Worm (Caenorhabditis elegans): ENCODE measurements around the gene ptr-6.

ce11 chrII:5285029-5285428 is 38.4 kb upstream of the ptr-6 start, which contains the start of gene gur-5:
- TF ChIP-seq unc-62 (GFP tag; optimal IDR thresholded peaks at IDR 0.05) (no peak), blmp-1 (tag; optimal IDR thresholded peaks at IDR 0.05) (no peak), pha-4 (tag; optimal IDR thresholded peaks at IDR 0.05) (no peak), nhr-12 (tag; optimal IDR thresholded peaks at IDR 0.05) (no peak), elt-3 (tag; optimal IDR thresholded peaks at IDR 0.05) (no peak), snpc-4 (tag; optimal IDR thresholded peaks at IDR 0.05) (no peak), nhr-76 (tag; optimal IDR thresholded peaks at IDR 0.05) (no peak), bed-3 (GFP tag; optimal IDR thresholded peaks at IDR 0.05) (no peak), unc-120 (tag; optimal IDR thresholded peaks at IDR 0.05; ENCODE audit: poor library complexity, severe bottlenecking) (no peak), lin-13 (tag; optimal IDR thresholded peaks at IDR 0.05) (no peak)
